Worm (Caenorhabditis elegans) whole organism, mixed stage, embryonic: ENCODE data around the gene F01G4.4.

Source experiments
- nhr-2 ChIP-seq: fragments of 150-350 bp; optimal IDR thresholded peaks from 2 replicates; lab custom pipeline; 2014; ENCODE audit warnings: missing biosample characterization, missing genetic modification characterization
- unc-62 ChIP-seq: fragments of 150-350 bp; optimal IDR thresholded peaks from 2 replicates; lab custom pipeline; 2014; ENCODE audit warnings: missing biosample characterization, missing genetic modification reagents, missing genetic modification characterization
- ztf-11 ChIP-seq: fragments of 150-350 bp; optimal IDR thresholded peaks from 2 replicates; lab custom pipeline; 2014; ENCODE audit warnings: missing biosample characterization, missing genetic modification characterization

DNA sequence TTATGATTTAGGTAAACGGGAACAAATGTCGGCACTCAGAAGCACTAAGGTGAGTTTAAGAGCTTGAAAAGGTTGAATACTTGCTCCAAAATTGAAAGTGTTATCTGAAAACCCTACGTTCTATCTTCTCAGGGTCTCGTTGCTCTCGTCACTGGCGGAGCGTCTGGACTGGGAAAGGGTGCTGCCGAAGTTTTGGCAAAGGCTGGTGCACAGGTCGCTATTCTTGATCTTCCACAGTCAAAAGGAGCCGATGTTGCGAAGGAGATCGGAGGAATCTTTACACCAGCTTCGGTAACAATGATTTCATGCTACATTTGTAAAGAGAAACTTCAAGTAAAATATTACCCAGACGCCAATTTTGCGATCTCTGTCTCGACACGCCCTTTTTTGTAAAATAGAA lies 11.9 kb upstream of the F01G4.4 start, which contains the start of gene ard-1:
- TF ChIP-seq ztf-11 (tag; lab: Kevin White, UChicago): no peak
- TF ChIP-seq unc-62 (GFP tag; lab: Kevin White, UChicago): no peak
- no peak for TF ChIP-seq nhr-2
